Worm (Caenorhabditis elegans) whole organism, L2 larva: ENCODE data around the gene ceh-86.

Experiments used
- C34F6.9 ChIP-seq: fragments of 150-350 bp; optimal IDR thresholded peaks from 2 replicates; lab custom pipeline; 2014; ENCODE audit warnings: missing biosample characterization, missing genetic modification characterization
- R02D3.7 ChIP-seq: fragments of 150-350 bp; optimal IDR thresholded peaks from 2 replicates; lab custom pipeline; 2014; ENCODE audit warnings: missing biosample characterization, missing genetic modification characterization
- alr-1 ChIP-seq: fragments of 150-350 bp; optimal IDR thresholded peaks from 2 replicates; lab custom pipeline; 2014; ENCODE audit warnings: missing biosample characterization, missing genetic modification characterization
- aly-2 ChIP-seq: fragments of 150-350 bp; optimal IDR thresholded peaks from 2 replicates; lab custom pipeline; 2014; ENCODE audit warnings: missing biosample characterization, missing genetic modification characterization
- ama-1 ChIP-seq: fragments of 150-350 bp; optimal IDR thresholded peaks from 2 replicates; lab custom pipeline; 2018; ENCODE audit warnings: inconsistent platforms
- blmp-1 ChIP-seq: sonication (generic microtip); optimal IDR thresholded peaks from 2 replicates; lab custom pipeline; 2017; ENCODE audit warnings: missing genetic modification characterization, mild to moderate bottlenecking, missing compliant biosample characterization, antibody characterized with exemption, moderate library complexity; ENCODE audit not compliant: insufficient read depth
- ceh-16 ChIP-seq: fragments of 150-350 bp; optimal IDR thresholded peaks from 2 replicates; lab custom pipeline; 2014; ENCODE audit warnings: missing biosample characterization, missing genetic modification characterization
- ceh-82 ChIP-seq: fragments of 150-350 bp; optimal IDR thresholded peaks from 2 replicates; lab custom pipeline; 2014; ENCODE audit warnings: missing biosample characterization, missing genetic modification characterization
- crh-2 ChIP-seq: sonication (generic microtip); optimal IDR thresholded peaks from 2 replicates; lab custom pipeline; 2017; ENCODE audit warnings: missing biosample characterization, missing genetic modification characterization
- dmd-4 ChIP-seq: sonication (generic microtip); optimal IDR thresholded peaks from 2 replicates; lab custom pipeline; 2017; ENCODE audit warnings: missing biosample characterization, missing genetic modification characterization
- elt-3 ChIP-seq: sonication (generic microtip); optimal IDR thresholded peaks from 2 replicates; lab custom pipeline; 2017; ENCODE audit warnings: missing biosample characterization, missing genetic modification characterization
- fos-1 ChIP-seq: fragments of 150-350 bp; optimal IDR thresholded peaks from 2 replicates; lab custom pipeline; 2014; ENCODE audit warnings: missing biosample characterization, missing genetic modification characterization
- lin-11 ChIP-seq: fragments of 150-350 bp; sonication (generic microtip); optimal IDR thresholded peaks from 2 replicates; lab custom pipeline; 2014; ENCODE audit warnings: missing biosample characterization, missing genetic modification characterization, inconsistent platforms, mixed read lengths
- lin-13 ChIP-seq: fragments of 150-350 bp; optimal IDR thresholded peaks from 2 replicates; lab custom pipeline; 2014; ENCODE audit warnings: missing biosample characterization, missing genetic modification reagents, missing genetic modification characterization
- lin-39 ChIP-seq: fragments of 150-350 bp; optimal IDR thresholded peaks from 2 replicates; lab custom pipeline; 2014; ENCODE audit warnings: missing biosample characterization, missing genetic modification reagents, missing genetic modification characterization
- mbf-1 ChIP-seq: sonication (generic microtip); optimal IDR thresholded peaks from 2 replicates; lab custom pipeline; 2017; ENCODE audit warnings: missing biosample characterization, missing genetic modification characterization
- mdl-1 ChIP-seq, 2 experiments: fragments of 150-350 bp in 1 of 2; sonication (generic microtip) in 1 of 2; optimal IDR thresholded peaks; 2 replicates each; lab custom pipeline; 2017; ENCODE audit warnings: missing biosample characterization in 2 of 2, missing genetic modification characterization in 2 of 2
- nhr-10 ChIP-seq: sonication (generic microtip); optimal IDR thresholded peaks from 2 replicates; lab custom pipeline; 2017; ENCODE audit warnings: missing biosample characterization, missing genetic modification characterization
- nhr-11 ChIP-seq: fragments of 150-350 bp; optimal IDR thresholded peaks from 2 replicates; lab custom pipeline; 2014; ENCODE audit warnings: missing biosample characterization, missing genetic modification characterization
- nhr-12 ChIP-seq: fragments of 150-350 bp; optimal IDR thresholded peaks from 2 replicates; lab custom pipeline; 2014; ENCODE audit warnings: missing biosample characterization, missing genetic modification characterization
- nhr-129 ChIP-seq: fragments of 150-350 bp; optimal IDR thresholded peaks from 2 replicates; lab custom pipeline; 2014; ENCODE audit warnings: missing biosample characterization, missing genetic modification characterization
- nhr-21 ChIP-seq: fragments of 150-350 bp; optimal IDR thresholded peaks from 2 replicates; lab custom pipeline; 2014; ENCODE audit warnings: missing biosample characterization, missing genetic modification characterization
- nhr-23 ChIP-seq: fragments of 150-350 bp; optimal IDR thresholded peaks from 2 replicates; lab custom pipeline; 2014; ENCODE audit warnings: missing biosample characterization, missing genetic modification reagents, missing genetic modification characterization
- nhr-25 ChIP-seq: fragments of 150-350 bp; sonication (generic microtip); optimal IDR thresholded peaks from 3 replicates; lab custom pipeline; 2014; ENCODE audit warnings: missing biosample characterization, missing genetic modification characterization
- peb-1 ChIP-seq: fragments of 150-350 bp; optimal IDR thresholded peaks from 2 replicates; lab custom pipeline; 2014; ENCODE audit warnings: missing biosample characterization, missing genetic modification characterization
- sem-4 ChIP-seq: fragments of 150-350 bp; optimal IDR thresholded peaks from 2 replicates; lab custom pipeline; 2014; ENCODE audit warnings: missing biosample characterization, missing genetic modification reagents, missing genetic modification characterization
- sma-3 ChIP-seq: sonication (generic microtip); optimal IDR thresholded peaks from 2 replicates; lab custom pipeline; 2016; ENCODE audit warnings: missing genetic modification reagents, missing genetic modification characterization, missing compliant biosample characterization
- sma-9 ChIP-seq, 2 experiments: fragments of 150-350 bp in 1 of 2; sonication (generic microtip) in 1 of 2; optimal IDR thresholded peaks; 2 replicates each; lab custom pipeline; 2014 to 2016; ENCODE audit warnings: missing genetic modification characterization in 2 of 2, mild to moderate bottlenecking in 1 of 2, missing biosample characterization in 1 of 2, missing compliant biosample characterization in 1 of 2, missing genetic modification reagents in 1 of 2, moderate library complexity in 1 of 2
- snpc-4 ChIP-seq: fragments of 150-350 bp; optimal IDR thresholded peaks from 2 replicates; lab custom pipeline; 2014; ENCODE audit warnings: missing biosample characterization, missing genetic modification characterization
- unc-39 ChIP-seq: fragments of 150-350 bp; optimal IDR thresholded peaks from 2 replicates; lab custom pipeline; 2014; ENCODE audit warnings: missing biosample characterization, missing genetic modification characterization
- unc-55 ChIP-seq: fragments of 150-350 bp; sonication (generic microtip); optimal IDR thresholded peaks from 3 replicates; lab custom pipeline; 2014; ENCODE audit warnings: missing biosample characterization, missing genetic modification reagents, missing genetic modification characterization
- unc-62 ChIP-seq: fragments of 150-350 bp; optimal IDR thresholded peaks from 2 replicates; lab custom pipeline; 2014; ENCODE audit warnings: missing biosample characterization, missing genetic modification reagents, missing genetic modification characterization
- ztf-1 ChIP-seq: fragments of 200-800 bp; sonication (Bioruptor generic); conservative IDR thresholded peaks from 2 replicates; pipeline ENCODE4 v1.3.6; 2022; ENCODE audit warnings: missing genetic modification characterization, missing compliant biosample characterization
- ztf-11 ChIP-seq: sonication (generic microtip); optimal IDR thresholded peaks from 2 replicates; lab custom pipeline; 2017; ENCODE audit warnings: missing biosample characterization, missing genetic modification characterization

The ceh-86 gene

DNA sequence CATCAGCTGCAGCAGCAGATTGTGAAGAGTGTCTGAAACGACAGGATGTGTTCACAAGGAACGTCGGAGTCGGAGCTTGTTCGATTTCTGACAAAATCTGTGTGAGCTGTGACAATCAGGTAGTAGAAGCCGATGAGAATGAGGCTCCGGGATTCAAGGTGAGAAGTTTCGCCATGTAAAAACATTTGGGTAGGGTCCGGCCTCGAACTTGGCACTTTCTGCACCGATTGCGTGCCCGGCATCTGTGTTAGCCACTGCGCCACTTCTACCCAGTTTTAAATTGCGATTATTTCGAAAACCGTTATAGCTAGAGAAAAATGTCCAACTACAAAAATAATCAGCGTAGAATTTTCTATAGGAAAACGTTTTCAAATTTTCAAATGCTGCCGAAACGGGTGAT lies 14.9 kb upstream of the ceh-86 start:
- no peak for TF ChIP-seq C34F6.9 (tag; lab: Kevin White, UChicago)
- no peak for TF ChIP-seq crh-2
- no peak for TF ChIP-seq lin-11 (tag; lab: Kevin White, UChicago)
- TF ChIP-seq dmd-4 = no peak
- TF ChIP-seq nhr-129 (tag; lab: Kevin White, UChicago) = no peak
- TF ChIP-seq unc-39 (tag; lab: Kevin White, UChicago) = no peak
- no peak for TF ChIP-seq ceh-16 (tag; lab: Kevin White, UChicago)
- no peak for TF ChIP-seq sma-9 (GFP tag; optimal IDR thresholded peaks at IDR 0.05; lab: Kevin White, UChicago)
- no peak for TF ChIP-seq sma-9 (tag; optimal IDR thresholded peaks at IDR 0.05; lab: Kevin White, UChicago)
- no peak for TF ChIP-seq nhr-21 (tag; lab: Kevin White, UChicago)
- TF ChIP-seq mbf-1 (tag; lab: Kevin White, UChicago) = no peak
- TF ChIP-seq elt-3 (tag; lab: Kevin White, UChicago) = no peak
- TF ChIP-seq nhr-11 (tag; lab: Kevin White, UChicago) = no peak
- TF ChIP-seq sem-4 (tag; lab: Kevin White, UChicago) = no peak
- TF ChIP-seq snpc-4 = no peak
- no peak for TF ChIP-seq fos-1 (tag; lab: Kevin White, UChicago)
- TF ChIP-seq nhr-12 = no peak
- TF ChIP-seq ama-1 (lab: Kevin White, UChicago) = no peak
- TF ChIP-seq mdl-1 (tag; optimal IDR thresholded peaks at IDR 0.05; lab: Kevin White, UChicago) = no peak
- no peak for TF ChIP-seq blmp-1 (tag; lab: Kevin White, UChicago)
- no peak for TF ChIP-seq ztf-11 (tag; lab: Kevin White, UChicago)
- TF ChIP-seq, all 48 proteins: peak for 0

DNA sequence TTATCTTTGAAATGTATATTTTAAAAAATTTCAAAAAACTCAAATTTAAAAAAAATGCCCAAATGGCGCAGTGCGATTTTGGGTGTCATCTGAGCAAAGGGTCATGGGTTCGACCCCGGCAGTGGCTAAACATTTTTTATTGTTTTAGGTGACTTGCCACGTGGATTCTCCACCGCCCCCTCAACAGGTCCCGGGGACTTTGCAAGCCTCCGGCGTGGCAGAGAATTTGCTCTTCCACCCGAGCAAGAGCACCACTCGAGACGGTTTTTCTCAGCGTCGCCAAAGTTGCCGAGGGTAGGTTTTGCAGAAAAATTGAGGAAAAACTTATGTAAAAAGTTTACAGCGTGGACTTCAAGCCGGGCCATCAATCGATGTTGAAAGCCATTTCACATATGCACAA lies 13.3 kb upstream of the ceh-86 start:
- no peak for TF ChIP-seq unc-62 (GFP tag; lab: Kevin White, UChicago)
- no peak for TF ChIP-seq alr-1 (tag; lab: Kevin White, UChicago)
- no peak for TF ChIP-seq sma-3 (GFP tag; lab: Kevin White, UChicago)
- TF ChIP-seq crh-2 = no peak
- TF ChIP-seq nhr-129 (tag; lab: Kevin White, UChicago) = no peak
- TF ChIP-seq ztf-1 (GFP tag; lab: Robert Waterston, UW) = no peak
- no peak for TF ChIP-seq aly-2 (tag; lab: Kevin White, UChicago)
- TF ChIP-seq mdl-1 (tag; optimal IDR thresholded peaks at IDR 0.05; lab: Kevin White, UChicago) = no peak
- no peak for TF ChIP-seq unc-55 (GFP tag; lab: Kevin White, UChicago)
- no peak for TF ChIP-seq blmp-1 (tag; lab: Kevin White, UChicago)
- TF ChIP-seq nhr-23 = no peak
- no peak for TF ChIP-seq dmd-4
- TF ChIP-seq sma-9 (GFP tag; optimal IDR thresholded peaks at IDR 0.05; lab: Kevin White, UChicago) = no peak
- TF ChIP-seq sma-9 (tag; optimal IDR thresholded peaks at IDR 0.05; lab: Kevin White, UChicago) = no peak
- TF ChIP-seq nhr-25 (tag; lab: Kevin White, UChicago) = no peak
- no peak for TF ChIP-seq lin-11 (tag; lab: Kevin White, UChicago)

DNA sequence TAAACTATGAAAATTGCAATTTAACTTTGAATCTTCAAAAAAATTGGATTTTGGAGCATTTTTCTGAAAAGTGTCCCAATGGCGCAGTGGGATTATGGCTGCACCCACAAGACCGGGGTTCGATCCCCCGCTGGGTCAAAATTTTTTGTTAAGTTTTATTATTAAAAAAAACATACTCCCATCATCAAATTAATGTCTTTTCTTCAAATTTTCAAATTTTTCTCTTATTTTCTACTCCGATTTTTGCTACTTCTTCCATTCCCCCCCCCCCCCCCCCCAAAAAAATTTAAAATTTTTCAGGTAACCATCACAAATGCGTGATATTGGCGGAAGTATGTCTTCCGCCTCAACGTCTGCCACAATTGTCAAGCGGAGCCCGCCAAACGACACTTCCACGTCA lies 11.1 kb upstream of the ceh-86 start, which contains the start of gene vab-19:
Gene vab-19, plus strand, starts transcription at position 301 of the 400 bp plus-strand sequence.
- TF ChIP-seq lin-13 (GFP tag; lab: Kevin White, UChicago) = no peak
- no peak for TF ChIP-seq lin-11 (tag; lab: Kevin White, UChicago)
- no peak for TF ChIP-seq ztf-11 (tag; lab: Kevin White, UChicago)
- TF ChIP-seq blmp-1 (tag; lab: Kevin White, UChicago) = no peak
- TF ChIP-seq lin-39 (tag; lab: Kevin White, UChicago) = no peak
- no peak for TF ChIP-seq nhr-10
- TF ChIP-seq R02D3.7 = no peak
- TF ChIP-seq ceh-82 (tag; lab: Kevin White, UChicago) = no peak

DNA sequence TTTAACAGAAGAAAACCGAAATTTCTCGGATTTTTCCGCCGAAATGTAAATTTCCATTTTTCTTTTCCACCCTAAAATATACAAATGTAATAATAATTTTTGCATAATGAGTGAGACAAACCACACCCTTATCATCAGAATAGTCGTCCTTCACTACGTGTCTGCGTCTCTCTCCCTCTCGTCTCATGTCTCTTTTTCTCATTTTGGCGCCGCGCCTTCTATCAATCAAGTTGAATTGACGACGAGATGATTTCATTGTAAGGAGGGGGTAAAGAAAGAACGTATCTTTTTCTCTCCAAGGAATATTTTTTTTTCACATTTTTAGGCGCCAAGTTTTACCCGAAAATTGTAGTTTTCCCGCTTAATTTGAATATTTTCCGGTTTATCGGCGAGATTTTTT lies 10.4 kb upstream of the ceh-86 start:
- TF ChIP-seq fos-1 (tag; lab: Kevin White, UChicago) (peak; percentile 31), mbf-1 (tag; lab: Kevin White, UChicago) (no peak), crh-2 (peak; percentile 36), sma-9 (GFP tag; optimal IDR thresholded peaks at IDR 0.05; lab: Kevin White, UChicago) (peak; percentile 89), sma-9 (tag; optimal IDR thresholded peaks at IDR 0.05; lab: Kevin White, UChicago) (no peak), nhr-25 (tag; lab: Kevin White, UChicago) (peak; percentile 33), sma-3 (GFP tag; lab: Kevin White, UChicago) (peak; percentile 78), C34F6.9 (tag; lab: Kevin White, UChicago) (peak; percentile 13), lin-13 (GFP tag; lab: Kevin White, UChicago) (peak; percentile 8), ceh-16 (tag; lab: Kevin White, UChicago) (peak; percentile 23), peb-1 (tag; lab: Kevin White, UChicago) (no peak)
